Worm (Caenorhabditis elegans): ENCODE measurements around the gene Y54E2A.10.

Y54E2A.10 gene

DNA sequence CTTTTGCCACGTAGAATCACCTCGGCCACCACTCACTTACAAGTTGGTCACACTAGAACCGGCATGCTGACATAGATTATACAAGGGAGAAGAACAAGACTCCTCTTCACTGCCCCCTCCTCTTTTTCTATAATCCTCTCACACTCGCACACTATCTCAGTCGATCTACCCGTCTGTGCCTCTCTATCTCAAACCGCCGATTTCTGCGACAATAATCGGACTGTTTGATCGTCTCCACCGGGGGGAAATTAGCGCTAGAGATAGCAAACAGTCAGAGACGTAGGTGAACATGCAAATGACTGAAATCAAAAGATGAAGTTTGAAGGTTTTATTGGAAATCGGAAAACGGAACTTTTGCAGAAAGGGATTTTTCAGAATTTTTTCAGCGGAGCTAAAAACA lies 31.6 kb downstream of the Y54E2A.10 start (continued):
- peak; percentile 20 for TF ChIP-seq C04F5.9 (tag; optimal IDR thresholded peaks at IDR 0.05)
- no peak for TF ChIP-seq zag-1 (tag; optimal IDR thresholded peaks at IDR 0.05)
- TF ChIP-seq unc-86 (tag; optimal IDR thresholded peaks at IDR 0.05) = no peak
- peak; percentile 3 to 40 (median 6) for TF ChIP-seq ceh-82 (tag; optimal IDR thresholded peaks at IDR 0.05)
- no peak for TF ChIP-seq pag-3 (tag; optimal IDR thresholded peaks at IDR 0.05; ENCODE audit: borderline replicate concordance, insufficient read depth)
- no peak for TF ChIP-seq lin-39 (tag; optimal IDR thresholded peaks at IDR 0.05)
- peak; percentile 93 for TF ChIP-seq nhr-90 (tag; optimal IDR thresholded peaks at IDR 0.05; ENCODE audit: poor library complexity)
- TF ChIP-seq unc-98 (GFP tag; IDR thresholded peaks at IDR 0.05) = no peak
- peak; percentile 85 for TF ChIP-seq grh-1 (GFP tag; IDR thresholded peaks at IDR 0.05)
- TF ChIP-seq mef-2 (tag; optimal IDR thresholded peaks at IDR 0.05) = no peak
- peak; percentile 86 for TF ChIP-seq nhr-71 (tag; optimal IDR thresholded peaks at IDR 0.05)
- TF ChIP-seq snpc-4 (tag; optimal IDR thresholded peaks at IDR 0.05) = peak; percentile 41
- TF ChIP-seq skn-1 (tag; optimal IDR thresholded peaks at IDR 0.05) = peak; percentile 53
- TF ChIP-seq unc-130 (tag; optimal IDR thresholded peaks at IDR 0.05) = no peak

- TF ChIP-seq ceh-88 (GFP tag; IDR thresholded peaks at IDR 0.05) (no peak), dpl-1 (GFP tag; optimal IDR thresholded peaks at IDR 0.05) (peak in 1 of 3 experiments; percentile 6), sox-4 (tag; optimal IDR thresholded peaks at IDR 0.05) (no peak), skn-1 (tag; optimal IDR thresholded peaks at IDR 0.05) (peak; percentile 15), F16B12.6 (tag; optimal IDR thresholded peaks at IDR 0.05) (no peak), ceh-8 (GFP tag; optimal IDR thresholded peaks at IDR 0.05) (no peak), unc-130 (tag; optimal IDR thresholded peaks at IDR 0.05) (peak; percentile 4), lin-35 (GFP tag; optimal IDR thresholded peaks at IDR 0.05) (no peak), lin-14 (GFP tag; optimal IDR thresholded peaks at IDR 0.05) (peak; percentile 6), nhr-71 (tag; optimal IDR thresholded peaks at IDR 0.05) (peak; percentile 38), efl-1 (optimal IDR thresholded peaks at IDR 0.05) (no peak), efl-1 (GFP tag; optimal IDR thresholded peaks at IDR 0.05 in 1 of 2) (peak in 1 of 2 experiments; percentile 19), nhr-19 (GFP tag; conservative IDR thresholded peaks at IDR 0.05) (peak; percentile 30; the same call in 1 of the 2 replicates), fos-1 (tag; optimal IDR thresholded peaks at IDR 0.05) (no peak), blmp-1 (tag; optimal IDR thresholded peaks at IDR 0.05) (peak; percentile 64), lin-15B (tag; optimal IDR thresholded peaks at IDR 0.05) (no peak), aha-1 (tag; optimal IDR thresholded peaks at IDR 0.05) (no peak), snu-23 (GFP tag; optimal IDR thresholded peaks at IDR 0.05) (peak; percentile 20), ceh-90 (tag; optimal IDR thresholded peaks at IDR 0.05) (no peak), ztf-11 (tag; optimal IDR thresholded peaks at IDR 0.05) (no peak), rnt-1 (tag; optimal IDR thresholded peaks at IDR 0.05) (peak; percentile 57), lir-3 (tag; optimal IDR thresholded peaks at IDR 0.05; ENCODE audit: poor library complexity) (no peak), snpc-4 (tag; optimal IDR thresholded peaks at IDR 0.05) (no peak), zag-1 (tag; optimal IDR thresholded peaks at IDR 0.05) (no peak), hpl-2 (GFP tag; optimal IDR thresholded peaks at IDR 0.05) (no peak), nhr-12 (tag; optimal IDR thresholded peaks at IDR 0.05) (no peak), sup-37 (GFP tag; optimal IDR thresholded peaks at IDR 0.05) (no peak), elt-3 (tag; optimal IDR thresholded peaks at IDR 0.05) (peak in 1 of 6 experiments; percentile 11), grh-1 (GFP tag; IDR thresholded peaks at IDR 0.05) (no peak), mep-1 (tag; optimal IDR thresholded peaks at IDR 0.05) (peak; percentile 15), fkh-4 (tag; optimal IDR thresholded peaks at IDR 0.05; ENCODE audit: borderline replicate concordance) (no peak), ama-1 (optimal IDR thresholded peaks at IDR 0.05) (no peak), nhr-20 (tag; optimal IDR thresholded peaks at IDR 0.05) (peak; percentile 2), tlp-1 (tag; optimal IDR thresholded peaks at IDR 0.05) (no peak), ets-5 (GFP tag; IDR thresholded peaks at IDR 0.05) (no peak)
Measured at ce11 chrII:14825413-14825812, 34.6 kb downstream of the Y54E2A.10 start.
